Fruit fly (Drosophila melanogaster): ENCODE results near the gene Decay.

dm6 chr3R:16454192-16454591, 46.7 kb downstream of the Decay start, which contains the start of gene CG10405:
- TF ChIP-seq CG12605 (GFP tag; IDR thresholded peaks at IDR 0.05), result no peak
- no peak for TF ChIP-seq Pif1A (GFP tag; optimal IDR thresholded peaks at IDR 0.05)
- TF ChIP-seq CG34367 (tag; optimal IDR thresholded peaks at IDR 0.05), result no peak
- no peak for TF ChIP-seq CG4496 (GFP tag; IDR thresholded peaks at IDR 0.05)
- TF ChIP-seq CG32121 (GFP tag; IDR thresholded peaks at IDR 0.05), result no peak
- no peak for TF ChIP-seq CG17806 (tag; optimal IDR thresholded peaks at IDR 0.05)
- TF ChIP-seq gl (tag; optimal IDR thresholded peaks at IDR 0.05), result no peak
- no peak for TF ChIP-seq CG14655 (GFP tag; optimal IDR thresholded peaks at IDR 0.05)
- TF ChIP-seq CG13204 (GFP tag; optimal IDR thresholded peaks at IDR 0.05), result no peak
- no peak for TF ChIP-seq fd96Ca (GFP tag; IDR thresholded peaks at IDR 0.05)
- no peak for TF ChIP-seq Pif1B (GFP tag; optimal IDR thresholded peaks at IDR 0.05)

Data from whole organism, pupa.